Worm (Caenorhabditis elegans) whole organism, L2 larva: ENCODE data around the gene set-20.

ENCODE experiments used
- alr-1 ChIP-seq: fragments of 150-350 bp; optimal IDR thresholded peaks from 2 replicates; lab custom pipeline; 2014; ENCODE audit warnings: missing biosample characterization, missing genetic modification characterization
- ama-1 ChIP-seq: fragments of 150-350 bp; optimal IDR thresholded peaks from 2 replicates; lab custom pipeline; 2018; ENCODE audit warnings: inconsistent platforms
- nhr-23 ChIP-seq: fragments of 150-350 bp; optimal IDR thresholded peaks from 2 replicates; lab custom pipeline; 2014; ENCODE audit warnings: missing biosample characterization, missing genetic modification reagents, missing genetic modification characterization
- nhr-6 ChIP-seq: fragments of 150-350 bp; optimal IDR thresholded peaks from 2 replicates; lab custom pipeline; 2014; ENCODE audit warnings: missing biosample characterization, missing genetic modification characterization

DNA sequence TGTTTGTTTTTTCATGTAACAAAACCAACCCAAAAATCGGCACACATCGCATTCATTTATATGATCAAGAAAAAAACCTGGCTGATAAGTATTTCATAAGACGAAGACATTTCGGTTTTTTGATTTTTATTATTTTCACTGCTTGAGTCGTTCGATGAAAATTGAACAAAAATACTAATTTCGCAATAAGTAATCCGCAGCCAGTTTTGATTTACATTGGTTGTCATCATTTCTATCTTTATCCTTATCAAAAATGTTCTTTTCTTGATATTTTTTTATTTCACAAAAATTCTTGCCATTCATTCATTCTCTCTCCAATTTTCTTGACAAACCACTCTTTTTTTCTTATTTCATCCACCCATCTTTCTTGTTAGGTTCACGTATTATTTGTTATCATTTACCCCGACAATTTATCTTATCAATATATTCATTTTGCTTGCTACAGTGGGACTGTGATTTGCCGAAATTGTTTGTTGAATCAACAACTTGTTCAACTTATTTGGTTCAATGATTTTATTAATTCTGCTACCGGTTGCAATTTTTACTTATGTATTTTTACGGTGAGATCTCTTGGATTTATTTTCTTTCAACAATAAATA, 28.2 kb upstream of the set-20 start, which contains the start of gene cyp-43A1:
- no peak for TF ChIP-seq alr-1 (tag; lab: Kevin White, UChicago)
- TF ChIP-seq nhr-6 (tag; lab: Kevin White, UChicago) = no peak
- TF ChIP-seq ama-1 (lab: Kevin White, UChicago) = no peak
- no peak for TF ChIP-seq nhr-23 (tag; lab: Kevin White, UChicago)
